Worm (Caenorhabditis elegans) whole organism, L2 larva: ENCODE measurements around the gene ZK177.3.

ENCODE experiments used
- R02D3.7 ChIP-seq: fragments of 150-350 bp; optimal IDR thresholded peaks from 2 replicates; lab custom pipeline; 2014; ENCODE audit warnings: missing biosample characterization, missing genetic modification characterization
- ama-1 ChIP-seq: fragments of 150-350 bp; optimal IDR thresholded peaks from 2 replicates; lab custom pipeline; 2018; ENCODE audit warnings: inconsistent platforms
- dmd-4 ChIP-seq: sonication (generic microtip); optimal IDR thresholded peaks from 2 replicates; lab custom pipeline; 2017; ENCODE audit warnings: missing biosample characterization, missing genetic modification characterization
- elt-1 ChIP-seq: fragments of 150-350 bp; optimal IDR thresholded peaks from 2 replicates; lab custom pipeline; 2014; ENCODE audit warnings: missing biosample characterization, missing genetic modification characterization
- fos-1 ChIP-seq: fragments of 150-350 bp; optimal IDR thresholded peaks from 2 replicates; lab custom pipeline; 2014; ENCODE audit warnings: missing biosample characterization, missing genetic modification characterization
- lsy-2 ChIP-seq, 2 experiments: fragments of 150-350 bp in 1 of 2; sonication (generic microtip) in 1 of 2; optimal IDR thresholded peaks; 2 replicates each; lab custom pipeline; 2014 to 2017; ENCODE audit warnings: missing biosample characterization in 2 of 2, missing genetic modification characterization in 2 of 2
- nhr-129 ChIP-seq: fragments of 150-350 bp; optimal IDR thresholded peaks from 2 replicates; lab custom pipeline; 2014; ENCODE audit warnings: missing biosample characterization, missing genetic modification characterization
- nhr-25 ChIP-seq: fragments of 150-350 bp; sonication (generic microtip); optimal IDR thresholded peaks from 3 replicates; lab custom pipeline; 2014; ENCODE audit warnings: missing biosample characterization, missing genetic modification characterization
- skn-1 ChIP-seq: sonication (generic microtip); optimal IDR thresholded peaks from 2 replicates; lab custom pipeline; 2017; ENCODE audit warnings: missing biosample characterization, missing genetic modification characterization

- TF ChIP-seq nhr-25 (no peak), fos-1 (tag; lab: Kevin White, UChicago) (peak; percentile 11), elt-1 (tag; lab: Kevin White, UChicago) (no peak), lsy-2 (tag; optimal IDR thresholded peaks at IDR 0.05; lab: Kevin White, UChicago) (peak in 1 of 2 experiments; percentile 73), dmd-4 (tag; lab: Kevin White, UChicago) (no peak), ama-1 (peak; percentile 93), R02D3.7 (tag; lab: Kevin White, UChicago) (no peak), nhr-129 (tag; lab: Kevin White, UChicago) (peak; percentile 89), skn-1 (tag; lab: Kevin White, UChicago) (no peak)
Measured at ce11 chrII:5544145-5544515, 28.5 kb downstream of the ZK177.3 start.
